Worm (Caenorhabditis elegans): Measurements from ENCODE around the gene C34D4.3.

DNA sequence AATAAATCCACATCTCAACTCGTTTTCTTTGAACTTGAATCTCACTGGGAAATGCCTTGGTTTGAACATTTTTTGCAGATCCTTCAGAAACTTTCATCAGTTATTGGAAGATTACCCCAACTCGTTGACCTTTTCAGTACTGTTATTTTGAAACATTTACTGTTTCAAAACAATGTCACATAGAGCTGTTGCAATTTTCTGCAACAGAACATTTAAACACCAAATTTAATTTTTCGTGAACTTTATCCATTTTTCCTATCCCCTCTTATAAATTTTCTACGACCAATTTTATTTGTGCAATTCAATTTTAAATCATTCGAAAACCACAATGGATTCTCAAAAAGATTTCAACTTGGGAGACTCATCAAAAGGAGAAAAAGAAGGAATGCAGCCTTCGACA, 45.6 kb upstream of the C34D4.3 start, which contains the start of gene ZC477.2:
- TF ChIP-seq W03F9.2 (tag; optimal IDR thresholded peaks at IDR 0.05) = no peak
- TF ChIP-seq him-1 (tag; optimal IDR thresholded peaks at IDR 0.05) = no peak
- TF ChIP-seq dao-5 (tag; optimal IDR thresholded peaks at IDR 0.05) = no peak

Measured in whole organism, L4/young adult.